Worm (Caenorhabditis elegans) whole organism, L3 larva: ENCODE results near the gene mrpl-30.
"Not testable (repeated sequence)": the region's sequence is repeated elsewhere in the genome, so short reads cannot be mapped to it uniquely, and the experiment has no call there.

Experiments
- ZK546.5 ChIP-seq: sonication (generic microtip); optimal IDR thresholded peaks from 2 replicates; lab custom pipeline; 2017; ENCODE audit warnings: missing biosample characterization, missing genetic modification characterization
- aly-2 ChIP-seq: fragments of 150-350 bp; optimal IDR thresholded peaks from 2 replicates; lab custom pipeline; 2014; ENCODE audit warnings: missing biosample characterization, missing genetic modification characterization
- ceh-16 ChIP-seq: sonication (generic microtip); optimal IDR thresholded peaks from 2 replicates; lab custom pipeline; 2017; ENCODE audit warnings: missing biosample characterization, missing genetic modification characterization
- ceh-28 ChIP-seq: fragments of 150-350 bp; optimal IDR thresholded peaks from 2 replicates; lab custom pipeline; 2014; ENCODE audit warnings: missing biosample characterization, missing genetic modification reagents, missing genetic modification characterization
- daf-12 ChIP-seq: fragments of 150-350 bp; optimal IDR thresholded peaks from 2 replicates; lab custom pipeline; 2014; ENCODE audit warnings: missing biosample characterization, missing genetic modification reagents, missing genetic modification characterization
- egl-5 ChIP-seq: fragments of 150-350 bp; optimal IDR thresholded peaks from 2 replicates; lab custom pipeline; 2017; ENCODE audit warnings: missing biosample characterization, missing genetic modification reagents, missing genetic modification characterization, inconsistent platforms
- elt-1 ChIP-seq: fragments of 150-350 bp; optimal IDR thresholded peaks from 2 replicates; lab custom pipeline; 2014; ENCODE audit warnings: missing biosample characterization, missing genetic modification characterization
- elt-2 ChIP-seq: sonication (generic microtip); optimal IDR thresholded peaks from 2 replicates; lab custom pipeline; 2016; ENCODE audit warnings: missing genetic modification reagents, mild to moderate bottlenecking, missing genetic modification characterization, missing compliant biosample characterization
- elt-3 ChIP-seq, 3 experiments: fragments of 150-350 bp in 1 of 3; sonication (generic microtip) in 2 of 3; optimal IDR thresholded peaks; 2 replicates in 2 of 3; 4 replicates in 1 of 3; lab custom pipeline; 2014 to 2017; ENCODE audit warnings: missing biosample characterization in 3 of 3, missing genetic modification characterization in 3 of 3
- fkh-10 ChIP-seq: sonication (generic microtip); optimal IDR thresholded peaks from 2 replicates; lab custom pipeline; 2017; ENCODE audit warnings: missing biosample characterization, missing genetic modification reagents, missing genetic modification characterization
- fkh-2 ChIP-seq: fragments of 150-350 bp; optimal IDR thresholded peaks from 2 replicates; lab custom pipeline; 2014; ENCODE audit warnings: missing biosample characterization, missing genetic modification reagents, missing genetic modification characterization
- fos-1 ChIP-seq: fragments of 150-350 bp; optimal IDR thresholded peaks from 2 replicates; lab custom pipeline; 2014; ENCODE audit warnings: missing biosample characterization, missing genetic modification characterization
- jun-1 ChIP-seq: fragments of 150-350 bp; optimal IDR thresholded peaks from 2 replicates; lab custom pipeline; 2014; ENCODE audit warnings: missing biosample characterization, missing genetic modification reagents, missing genetic modification characterization
- lin-39 ChIP-seq: fragments of 150-350 bp; optimal IDR thresholded peaks from 2 replicates; lab custom pipeline; 2018; ENCODE audit warnings: missing biosample characterization, missing genetic modification reagents, missing genetic modification characterization
- lsy-12 ChIP-seq: sonication (generic microtip); optimal IDR thresholded peaks from 2 replicates; lab custom pipeline; 2016; ENCODE audit warnings: mild to moderate bottlenecking, missing genetic modification characterization, missing compliant biosample characterization
- nfya-1 ChIP-seq: sonication (generic microtip); optimal IDR thresholded peaks from 2 replicates; lab custom pipeline; 2017; ENCODE audit warnings: missing genetic modification characterization, mild to moderate bottlenecking, missing compliant biosample characterization, antibody characterized with exemption, moderate library complexity; ENCODE audit not compliant: insufficient read depth
- nhr-12 ChIP-seq: fragments of 150-350 bp; optimal IDR thresholded peaks from 2 replicates; lab custom pipeline; 2014; ENCODE audit warnings: missing biosample characterization, missing genetic modification characterization
- nhr-23 ChIP-seq: fragments of 150-350 bp; optimal IDR thresholded peaks from 2 replicates; lab custom pipeline; 2014; ENCODE audit warnings: missing biosample characterization, missing genetic modification reagents, missing genetic modification characterization
- nhr-237 ChIP-seq: fragments of 150-350 bp; optimal IDR thresholded peaks from 2 replicates; lab custom pipeline; 2014; ENCODE audit warnings: missing biosample characterization, missing genetic modification characterization
- nhr-25 ChIP-seq: sonication (generic microtip); optimal IDR thresholded peaks from 2 replicates; lab custom pipeline; 2017; ENCODE audit warnings: missing biosample characterization, missing genetic modification characterization
- nhr-43 ChIP-seq: sonication (generic microtip); optimal IDR thresholded peaks from 2 replicates; lab custom pipeline; 2016; ENCODE audit warnings: mild to moderate bottlenecking, missing genetic modification characterization, missing compliant biosample characterization; ENCODE audit not compliant: poor library complexity, severe bottlenecking
- nhr-76 ChIP-seq: fragments of 150-350 bp; sonication (generic microtip); optimal IDR thresholded peaks from 5 replicates; lab custom pipeline; 2014; ENCODE audit warnings: missing biosample characterization, missing genetic modification characterization
- pha-4 ChIP-seq: fragments of 150-350 bp; optimal IDR thresholded peaks from 2 replicates; lab custom pipeline; 2014; ENCODE audit warnings: missing biosample characterization, missing genetic modification reagents, missing genetic modification characterization
- pqm-1 ChIP-seq: fragments of 150-350 bp; optimal IDR thresholded peaks from 2 replicates; lab custom pipeline; 2017; ENCODE audit warnings: missing biosample characterization, missing genetic modification characterization, inconsistent platforms
- skn-1 ChIP-seq: fragments of 150-350 bp; optimal IDR thresholded peaks from 2 replicates; lab custom pipeline; 2014; ENCODE audit warnings: missing biosample characterization, missing genetic modification characterization
- snpc-4 ChIP-seq: fragments of 150-350 bp; optimal IDR thresholded peaks from 2 replicates; lab custom pipeline; 2014; ENCODE audit warnings: missing biosample characterization, missing genetic modification characterization
- unc-39 ChIP-seq: sonication (generic microtip); optimal IDR thresholded peaks from 4 replicates; lab custom pipeline; 2017; ENCODE audit warnings: missing biosample characterization, missing genetic modification characterization
- unc-62 ChIP-seq: fragments of 150-350 bp; sonication (generic microtip); optimal IDR thresholded peaks from 4 replicates; lab custom pipeline; 2014; ENCODE audit warnings: missing biosample characterization, missing genetic modification reagents, missing genetic modification characterization
- zag-1 ChIP-seq: fragments of 150-350 bp; optimal IDR thresholded peaks from 2 replicates; lab custom pipeline; 2014; ENCODE audit warnings: missing biosample characterization, missing genetic modification characterization
- ztf-11 ChIP-seq: fragments of 150-350 bp; optimal IDR thresholded peaks from 2 replicates; lab custom pipeline; 2014; ENCODE audit warnings: missing biosample characterization, missing genetic modification characterization
- ztf-4 ChIP-seq: fragments of 150-350 bp; optimal IDR thresholded peaks from 2 replicates; lab custom pipeline; 2014; ENCODE audit warnings: missing biosample characterization, missing genetic modification characterization

The mrpl-30 gene

ce11 chrIII:2410925-2411450 is at the start of gene mrpl-30:
Gene mrpl-30 (minus strand): TSS chrIII:2410975.
- TF ChIP-seq ceh-28 (tag; lab: Kevin White, UChicago) (peak; percentile 76), ceh-16 (no peak), lsy-12 (tag; lab: Kevin White, UChicago) (no peak)

- peak; percentile 8 for TF ChIP-seq elt-2
These were observed 48.0 kb upstream of the mrpl-30 start, which contains the start of gene E02H9.3 for ce11 chrIII:2458742-2459141. Gene E02H9.3 (plus strand): TSS chrIII:2459042.

- TF ChIP-seq snpc-4 (tag; lab: Kevin White, UChicago) (no peak), ZK546.5 (no peak), pqm-1 (tag; lab: Kevin White, UChicago) (peak; percentile 97), ztf-4 (tag; lab: Kevin White, UChicago) (no peak), nhr-25 (tag; lab: Kevin White, UChicago) (no peak), pha-4 (tag; lab: Kevin White, UChicago) (peak; percentile 39), elt-1 (tag; lab: Kevin White, UChicago) (no peak), elt-2 (peak; percentile 82), fkh-2 (no peak), elt-3 (tag; optimal IDR thresholded peaks at IDR 0.05; lab: Kevin White, UChicago) (no peak), daf-12 (tag; lab: Kevin White, UChicago) (no peak), unc-62 (GFP tag; lab: Kevin White, UChicago) (no peak), lin-39 (tag; lab: Kevin White, UChicago) (no peak), fos-1 (no peak), nhr-23 (tag; lab: Kevin White, UChicago) (no peak), jun-1 (tag; lab: Kevin White, UChicago) (peak; percentile 21), nhr-76 (no peak), unc-39 (tag; lab: Kevin White, UChicago) (no peak), egl-5 (tag; lab: Kevin White, UChicago) (no peak), nfya-1 (tag; lab: Kevin White, UChicago) (no peak), aly-2 (tag; lab: Kevin White, UChicago) (no peak)
These were observed 44.1 kb upstream of the mrpl-30 start, which contains the start of gene nhr-121 for ce11 chrIII:2454757-2455306. Gene nhr-121 (minus strand): TSS chrIII:2454807.

ce11 chrIII:2445574-2446259 is 34.9 kb upstream of the mrpl-30 start, which contains the start of the genes E02H9.7 and klo-2:
Gene E02H9.7 (minus strand): TSS chrIII:2445674.
Gene klo-2 (plus strand): TSS chrIII:2446209.
- TF ChIP-seq elt-2 (peak; percentile 30), nfya-1 (tag; lab: Kevin White, UChicago) (no peak)

ce11 chrIII:2438543-2438942 is 27.8 kb upstream of the mrpl-30 start, which contains the start of gene E02H9.13:
Gene E02H9.13 (minus strand): TSS chrIII:2438741.
- TF ChIP-seq aly-2 (tag; lab: Kevin White, UChicago) (no peak), snpc-4 (tag; lab: Kevin White, UChicago) (no peak), nhr-43 (tag; lab: Kevin White, UChicago) (no peak), ztf-4 (tag; lab: Kevin White, UChicago) (no peak), elt-2 (no peak), zag-1 (no peak), nhr-237 (tag; lab: Kevin White, UChicago) (no peak), elt-3 (tag; optimal IDR thresholded peaks at IDR 0.05; lab: Kevin White, UChicago) (no peak), fkh-10 (no peak), unc-62 (GFP tag; lab: Kevin White, UChicago) (no peak), ceh-28 (tag; lab: Kevin White, UChicago) (no peak)

ce11 chrIII:2435805-2436204 is 25.0 kb upstream of the mrpl-30 start, which contains the start of gene E02H9.6:
Gene E02H9.6 (plus strand): TSS chrIII:2436105.
- TF ChIP-seq skn-1 (tag; lab: Kevin White, UChicago); ztf-11; nhr-12: not testable (repeated sequence)
- TF ChIP-seq, all 47 proteins: peak for 0; not testable (repeated sequence) for 47
